Worm (Caenorhabditis elegans): ENCODE data around the gene C01G10.14.
A peak's percentile ranks its signal among the peaks of the same experiment; 100 is the strongest.

The C01G10.14 gene

ce11 chrV:15074907-15075306 lies 30.8 kb downstream of the C01G10.14 start (continued):
- TF ChIP-seq hlh-11 (tag; optimal IDR thresholded peaks at IDR 0.05) (no peak), hmg-1.1 (GFP tag; IDR thresholded peaks at IDR 0.05) (peak; percentile 65), ceh-82 (tag; optimal IDR thresholded peaks at IDR 0.05) (no peak), lin-1 (GFP tag; IDR thresholded peaks at IDR 0.05) (no peak), ceh-32 (tag; optimal IDR thresholded peaks at IDR 0.05; ENCODE audit: poor library complexity) (no peak), lin-39 (tag; optimal IDR thresholded peaks at IDR 0.05) (no peak), zip-2 (tag; optimal IDR thresholded peaks at IDR 0.05) (no peak), mxl-3 (GFP tag; optimal IDR thresholded peaks at IDR 0.05) (no peak), mes-2 (tag; optimal IDR thresholded peaks at IDR 0.05; ENCODE audit: poor library complexity, severe bottlenecking) (peak; percentile 10)

ce11 chrV:15072738-15073137 lies 33.0 kb downstream of the C01G10.14 start:
- TF ChIP-seq spr-1 (tag; optimal IDR thresholded peaks at IDR 0.05) = no peak
- TF ChIP-seq aha-1 (tag) = peak; percentile 71

ce11 chrV:15071015-15071810 lies 34.5 kb downstream of the C01G10.14 start, which contains the start of gene unc-76:
TSS of gene unc-76 (plus strand) at chrV:15071760.
- TF ChIP-seq ceh-32 (tag; optimal IDR thresholded peaks at IDR 0.05; ENCODE audit: poor library complexity) (no peak), ces-1 (GFP tag; optimal IDR thresholded peaks at IDR 0.05) (peak; percentile 56), mes-2 (tag; optimal IDR thresholded peaks at IDR 0.05; ENCODE audit: poor library complexity, severe bottlenecking) (peak; percentile 48), dve-1 (tag; optimal IDR thresholded peaks at IDR 0.05; ENCODE audit: insufficient read depth) (peak; percentile 72), nhr-76 (tag; optimal IDR thresholded peaks at IDR 0.05) (no peak), egl-27 (tag; optimal IDR thresholded peaks at IDR 0.05) (no peak), hmg-1.1 (GFP tag; IDR thresholded peaks at IDR 0.05) (peak; percentile 74), lin-1 (GFP tag; IDR thresholded peaks at IDR 0.05) (no peak), pha-4 (GFP tag; IDR thresholded peaks at IDR 0.05) (peak; percentile 23; the same call in 1 of the 2 replicates), pha-4 (tag; optimal IDR thresholded peaks at IDR 0.05) (peak; percentile 20), nhr-41 (GFP tag; IDR thresholded peaks at IDR 0.05) (no peak), tag-97 (GFP tag; IDR thresholded peaks at IDR 0.05) (no peak), set-16 (GFP tag; IDR thresholded peaks at IDR 0.05) (no peak; the same call in 1 of the 2 replicates), zag-1 (tag; optimal IDR thresholded peaks at IDR 0.05) (peak; percentile 56), nhr-237 (tag; optimal IDR thresholded peaks at IDR 0.05) (no peak), F44E2.7 (GFP tag; IDR thresholded peaks at IDR 0.05) (no peak), F37D6.2 (tag; optimal IDR thresholded peaks at IDR 0.05) (peak; percentile 78), aha-1 (tag) (peak; percentile 95), lin-13 (GFP tag; optimal IDR thresholded peaks at IDR 0.05) (peak; percentile 55), nhr-25 (tag; optimal IDR thresholded peaks at IDR 0.05; ENCODE audit: borderline replicate concordance, insufficient read depth) (no peak), unc-130 (GFP tag; optimal IDR thresholded peaks at IDR 0.05) (no peak), ceh-44 (GFP tag; IDR thresholded peaks at IDR 0.05) (no peak), php-3 (GFP tag; IDR thresholded peaks at IDR 0.05) (no peak), nhr-28 (tag; optimal IDR thresholded peaks at IDR 0.05) (peak; percentile 55), lin-38 (GFP tag; IDR thresholded peaks at IDR 0.05) (peak; percentile 21; the same call in 1 of the 2 replicates), arid-1 (GFP tag; conservative IDR thresholded peaks at IDR 0.05) (0 out of 2 replicates have a peak, but pooled peaks have one; percentile 32), unc-39 (tag; optimal IDR thresholded peaks at IDR 0.05) (no peak), hif-1 (tag; optimal IDR thresholded peaks at IDR 0.05) (peak in 1 of 2 experiments; percentile 47), lin-39 (tag; optimal IDR thresholded peaks at IDR 0.05) (peak; percentile 80), lir-3 (tag; optimal IDR thresholded peaks at IDR 0.05) (no peak), pqm-1 (tag; optimal IDR thresholded peaks at IDR 0.05) (no peak), D1046.2 (GFP tag; IDR thresholded peaks at IDR 0.05) (no peak), daf-12 (tag; optimal IDR thresholded peaks at IDR 0.05) (no peak), ZK546.5 (tag; optimal IDR thresholded peaks at IDR 0.05) (no peak), lsy-2 (tag; optimal IDR thresholded peaks at IDR 0.05) (peak; percentile 42 to 76), spr-3 (GFP tag; optimal IDR thresholded peaks at IDR 0.05) (no peak), fkh-10 (GFP tag; optimal IDR thresholded peaks at IDR 0.05) (peak; percentile 92), mep-1 (tag; optimal IDR thresholded peaks at IDR 0.05) (peak; percentile 90), R02D3.7 (tag; optimal IDR thresholded peaks at IDR 0.05) (no peak)
